Worm (Caenorhabditis elegans) whole organism, L1 larva: ENCODE measurements around the gene dao-6.

Experiments
- ceh-88 ChIP-seq: fragments of 200-800 bp; sonication (Bioruptor generic); IDR thresholded peaks from 2 replicates; pipeline ENCODE4 v1.3.6; 2022; ENCODE audit warnings: missing genetic modification characterization, missing compliant biosample characterization
- efl-1 ChIP-seq, 4 experiments: fragments of 150-350 bp; optimal IDR thresholded peaks in 3 of 4; peaks in 1 of 4; 1 replicate in 1 of 4; 2 replicates in 3 of 4; lab custom pipeline; 2014; ENCODE audit warnings: missing biosample characterization in 2 of 4, missing genetic modification characterization in 2 of 4, missing genetic modification reagents in 2 of 4
- lsy-2 ChIP-seq, 2 experiments: fragments of 150-350 bp; optimal IDR thresholded peaks; 2 replicates each; lab custom pipeline; 2014; ENCODE audit warnings: missing biosample characterization in 2 of 2, missing genetic modification characterization in 2 of 2

DNA sequence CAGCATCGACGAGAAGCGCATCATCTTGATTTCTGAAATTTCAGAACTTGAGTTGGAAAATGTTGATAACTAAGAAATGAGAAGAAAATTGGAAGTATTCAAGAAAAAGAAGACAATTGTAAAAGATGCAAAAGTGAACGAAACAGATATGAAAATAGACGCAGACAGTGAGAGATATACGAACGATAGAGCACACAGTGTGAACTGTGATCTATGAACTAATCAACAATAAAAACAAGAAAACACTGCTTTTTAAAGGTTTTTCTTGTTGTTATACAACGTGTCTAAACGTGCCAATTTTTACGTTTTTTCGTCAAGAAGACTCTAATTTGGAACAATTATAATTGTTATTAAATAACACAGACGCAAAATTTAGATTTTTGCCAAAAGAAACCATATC, 16.9 kb upstream of the dao-6 start, which contains the start of gene ech-6:
- TF ChIP-seq efl-1 (optimal IDR thresholded peaks at IDR 0.05; lab: Kevin White, UChicago) (peak; percentile 31), efl-1 (GFP tag; optimal IDR thresholded peaks at IDR 0.05 in 1 of 2; lab: Kevin White, UChicago) (no peak), ceh-88 (GFP tag; lab: Robert Waterston, UW) (no peak), lsy-2 (tag; optimal IDR thresholded peaks at IDR 0.05; lab: Kevin White, UChicago) (peak; percentile 31 to 39)
